Worm (Caenorhabditis elegans) whole organism, L1 larva: ENCODE measurements around the gene F53A9.9.

Experiments
- ama-1 ChIP-seq: fragments of 150-350 bp; optimal IDR thresholded peaks from 2 replicates; lab custom pipeline; 2014
- ceh-82 ChIP-seq, 3 experiments: fragments of 150-350 bp in 1 of 3; sonication (generic microtip) in 2 of 3; optimal IDR thresholded peaks; 2 replicates each; lab custom pipeline; 2014 to 2017; ENCODE audit warnings: missing biosample characterization in 3 of 3, missing genetic modification characterization in 3 of 3
- fkh-4 ChIP-seq: sonication (generic microtip); optimal IDR thresholded peaks from 2 replicates; lab custom pipeline; 2016; ENCODE audit warnings: missing compliant biosample characterization, missing genetic modification characterization, borderline replicate concordance
- jun-1 ChIP-seq: fragments of 150-350 bp; optimal IDR thresholded peaks from 2 replicates; lab custom pipeline; 2014; ENCODE audit warnings: missing biosample characterization, missing genetic modification reagents, missing genetic modification characterization
- lsy-2 ChIP-seq, 2 experiments: fragments of 150-350 bp; optimal IDR thresholded peaks; 2 replicates each; lab custom pipeline; 2014; ENCODE audit warnings: missing biosample characterization in 2 of 2, missing genetic modification characterization in 2 of 2
- mef-2 ChIP-seq: fragments of 150-350 bp; optimal IDR thresholded peaks from 2 replicates; lab custom pipeline; 2014; ENCODE audit warnings: missing biosample characterization, missing genetic modification characterization
- nhr-237 ChIP-seq: fragments of 150-350 bp; optimal IDR thresholded peaks from 2 replicates; lab custom pipeline; 2014; ENCODE audit warnings: missing biosample characterization, missing genetic modification characterization
- nhr-28 ChIP-seq: fragments of 150-350 bp; optimal IDR thresholded peaks from 2 replicates; lab custom pipeline; 2014; ENCODE audit warnings: missing biosample characterization, missing genetic modification characterization
- nhr-90 ChIP-seq: sonication (generic microtip); optimal IDR thresholded peaks from 2 replicates; lab custom pipeline; 2016; ENCODE audit warnings: mild to moderate bottlenecking, missing genetic modification characterization, missing compliant biosample characterization; ENCODE audit not compliant: poor library complexity
- skn-1 ChIP-seq: fragments of 150-350 bp; optimal IDR thresholded peaks from 2 replicates; lab custom pipeline; 2014; ENCODE audit warnings: missing biosample characterization, missing genetic modification characterization
- sox-4 ChIP-seq: sonication (generic microtip); optimal IDR thresholded peaks from 2 replicates; lab custom pipeline; 2016; ENCODE audit warnings: missing genetic modification characterization, missing compliant biosample characterization
- unc-130 ChIP-seq: fragments of 150-350 bp; optimal IDR thresholded peaks from 2 replicates; lab custom pipeline; 2017; ENCODE audit warnings: missing biosample characterization, missing genetic modification characterization, inconsistent platforms
- unc-62 ChIP-seq: fragments of 150-350 bp; optimal IDR thresholded peaks from 2 replicates; lab custom pipeline; 2014; ENCODE audit warnings: missing biosample characterization, missing genetic modification reagents, missing genetic modification characterization

DNA sequence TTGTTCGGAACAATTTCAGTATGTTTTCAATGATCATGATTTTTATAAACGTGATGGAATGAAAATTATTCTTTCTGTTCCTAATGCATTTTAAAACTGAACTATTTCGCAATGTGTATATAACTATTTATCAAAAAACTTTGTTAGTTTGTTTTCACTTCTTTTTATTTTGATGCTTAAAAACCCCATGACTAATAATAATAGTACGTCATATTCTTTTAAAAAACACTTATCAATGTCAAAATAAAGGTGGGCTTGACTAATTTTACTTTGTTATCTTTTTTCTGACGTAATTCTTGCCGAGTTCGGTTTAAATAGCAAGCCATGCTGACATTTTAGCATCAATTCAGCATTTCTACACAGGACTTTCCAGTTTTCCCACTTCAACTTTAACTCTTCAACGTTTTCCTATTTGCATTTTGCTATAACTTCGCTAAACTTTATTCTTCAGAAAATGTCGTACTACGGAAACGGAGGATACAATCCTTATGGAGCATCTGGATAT lies 9.4 kb downstream of the F53A9.9 start, which contains the start of gene F53A9.1:
- no peak for TF ChIP-seq unc-130 (tag; lab: Kevin White, UChicago)
- no peak for TF ChIP-seq mef-2 (tag; lab: Kevin White, UChicago)
- no peak for TF ChIP-seq nhr-237
- no peak for TF ChIP-seq nhr-28 (tag; lab: Kevin White, UChicago)
- no peak for TF ChIP-seq ceh-82 (tag; optimal IDR thresholded peaks at IDR 0.05; lab: Kevin White, UChicago)
- no peak for TF ChIP-seq unc-62 (GFP tag; lab: Kevin White, UChicago)
- TF ChIP-seq ama-1 = no peak
- TF ChIP-seq nhr-90 = no peak
- no peak for TF ChIP-seq lsy-2 (tag; optimal IDR thresholded peaks at IDR 0.05; lab: Kevin White, UChicago)
- no peak for TF ChIP-seq skn-1 (tag; lab: Kevin White, UChicago)
- TF ChIP-seq fkh-4 (tag; lab: Kevin White, UChicago) = no peak
- TF ChIP-seq sox-4 (tag; lab: Kevin White, UChicago) = no peak
- no peak for TF ChIP-seq jun-1 (tag; lab: Kevin White, UChicago)
